Worm (Caenorhabditis elegans): ENCODE measurements around the gene ZK792.7.

- TF ChIP-seq ztf-29 (GFP tag; IDR thresholded peaks at IDR 0.05) (no peak), cog-1 (tag; optimal IDR thresholded peaks at IDR 0.05) (no peak)
These were observed 3.3 kb upstream of the ZK792.7 start, which contains the start of gene let-60 for ce11 chrIV:11690988-11691387.
